Worm (Caenorhabditis elegans) whole organism, L1 larva: ENCODE data around the gene T12C9.7.

Source experiments
- F16B12.6 ChIP-seq: fragments of 150-350 bp; optimal IDR thresholded peaks from 2 replicates; lab custom pipeline; 2014; ENCODE audit warnings: missing biosample characterization, missing genetic modification characterization
- Y116A8C.19 ChIP-seq: sonication (generic microtip); optimal IDR thresholded peaks from 2 replicates; lab custom pipeline; 2016; ENCODE audit warnings: missing compliant biosample characterization, missing genetic modification characterization, borderline replicate concordance
- alr-1 ChIP-seq: fragments of 200-800 bp; sonication (Bioruptor generic); optimal IDR thresholded peaks from 2 replicates; lab custom pipeline; 2018; ENCODE audit warnings: borderline replicate concordance, mild to moderate bottlenecking, missing genetic modification characterization, missing compliant biosample characterization
- blmp-1 ChIP-seq: fragments of 150-350 bp; optimal IDR thresholded peaks from 2 replicates; lab custom pipeline; 2014; ENCODE audit warnings: missing biosample characterization, missing genetic modification characterization
- ceh-8 ChIP-seq: fragments of 200-800 bp; sonication (Bioruptor generic); optimal IDR thresholded peaks from 2 replicates; lab custom pipeline; 2018; ENCODE audit warnings: mild to moderate bottlenecking, missing genetic modification characterization, moderate library complexity, missing compliant biosample characterization
- ceh-88 ChIP-seq: fragments of 200-800 bp; sonication (Bioruptor generic); IDR thresholded peaks from 2 replicates; pipeline ENCODE4 v1.3.6; 2022; ENCODE audit warnings: missing genetic modification characterization, missing compliant biosample characterization
- dsc-1 ChIP-seq: sonication (generic microtip); optimal IDR thresholded peaks from 2 replicates; lab custom pipeline; 2016; ENCODE audit warnings: mild to moderate bottlenecking, missing genetic modification characterization, missing compliant biosample characterization
- efl-1 ChIP-seq, 4 experiments: fragments of 150-350 bp; optimal IDR thresholded peaks in 3 of 4; peaks in 1 of 4; 1 replicate in 1 of 4; 2 replicates in 3 of 4; lab custom pipeline; 2014; ENCODE audit warnings: missing biosample characterization in 2 of 4, missing genetic modification characterization in 2 of 4, missing genetic modification reagents in 2 of 4
- efl-3 ChIP-seq: fragments of 200-800 bp; sonication (Bioruptor generic); optimal IDR thresholded peaks from 2 replicates; lab custom pipeline; 2018; ENCODE audit warnings: mild to moderate bottlenecking, missing genetic modification characterization, missing compliant biosample characterization
- egl-27 ChIP-seq, 2 experiments: fragments of 150-350 bp in 1 of 2; sonication (generic microtip); optimal IDR thresholded peaks; 3 replicates each; lab custom pipeline; 2017 to 2018; ENCODE audit warnings: missing biosample characterization in 2 of 2, missing genetic modification characterization in 2 of 2, missing genetic modification reagents in 2 of 2
- elt-2 ChIP-seq: sonication (generic microtip); optimal IDR thresholded peaks from 2 replicates; lab custom pipeline; 2016; ENCODE audit warnings: missing genetic modification characterization, mild to moderate bottlenecking, inconsistent platforms, missing compliant biosample characterization, missing genetic modification reagents
- elt-3 ChIP-seq, 6 experiments: fragments of 150-350 bp in 1 of 6; sonication (generic microtip); optimal IDR thresholded peaks; 2 replicates each; lab custom pipeline; 2017 to 2018; ENCODE audit warnings: missing biosample characterization in 6 of 6, missing genetic modification characterization in 6 of 6, inconsistent platforms in 1 of 6
- ets-5 ChIP-seq: fragments of 200-800 bp; sonication (Bioruptor generic); IDR thresholded peaks from 2 replicates; pipeline ENCODE4 v1.3.6; 2022; ENCODE audit warnings: missing genetic modification characterization, missing compliant biosample characterization
- fkh-10 ChIP-seq: sonication (generic microtip); optimal IDR thresholded peaks from 2 replicates; lab custom pipeline; 2017; ENCODE audit warnings: missing biosample characterization, missing genetic modification reagents, missing genetic modification characterization
- fkh-8 ChIP-seq: sonication (generic microtip); optimal IDR thresholded peaks from 2 replicates; lab custom pipeline; 2016; ENCODE audit warnings: mild to moderate bottlenecking, missing genetic modification characterization, missing compliant biosample characterization
- grh-1 ChIP-seq: fragments of 200-800 bp; sonication (Bioruptor generic); IDR thresholded peaks from 2 replicates; pipeline ENCODE4 v1.3.6; 2022; ENCODE audit warnings: missing genetic modification reagents, missing genetic modification characterization, missing compliant biosample characterization
- hlh-17 ChIP-seq: fragments of 200-800 bp; sonication (Bioruptor generic); optimal IDR thresholded peaks from 2 replicates; lab custom pipeline; 2018; ENCODE audit warnings: missing genetic modification characterization, mild to moderate bottlenecking, missing compliant biosample characterization, moderate library complexity, borderline replicate concordance
- isw-1 ChIP-seq: fragments of 200-800 bp; sonication (Bioruptor generic); IDR thresholded peaks from 2 replicates; pipeline ENCODE4 v1.3.6; 2022; ENCODE audit warnings: missing genetic modification characterization, missing compliant biosample characterization
- jun-1 ChIP-seq: fragments of 150-350 bp; optimal IDR thresholded peaks from 2 replicates; lab custom pipeline; 2014; ENCODE audit warnings: missing biosample characterization, missing genetic modification reagents, missing genetic modification characterization
- lin-13 ChIP-seq: fragments of 150-350 bp; optimal IDR thresholded peaks from 2 replicates; lab custom pipeline; 2014; ENCODE audit warnings: missing biosample characterization, missing genetic modification reagents, missing genetic modification characterization
- lir-3 ChIP-seq: sonication (generic microtip); optimal IDR thresholded peaks from 2 replicates; lab custom pipeline; 2016; ENCODE audit warnings: mild to moderate bottlenecking, missing genetic modification characterization, moderate library complexity, missing compliant biosample characterization; ENCODE audit not compliant: poor library complexity
- lsy-2 ChIP-seq, 2 experiments: fragments of 150-350 bp; optimal IDR thresholded peaks; 2 replicates each; lab custom pipeline; 2014; ENCODE audit warnings: missing biosample characterization in 2 of 2, missing genetic modification characterization in 2 of 2
- mdl-1 ChIP-seq, 2 experiments: fragments of 150-350 bp; optimal IDR thresholded peaks; 2 replicates each; lab custom pipeline; 2014 to 2017; ENCODE audit warnings: missing biosample characterization in 2 of 2, missing genetic modification characterization in 2 of 2, inconsistent platforms in 1 of 2
- nhr-19 ChIP-seq: fragments of 200-800 bp; sonication (Bioruptor generic); conservative IDR thresholded peaks from 2 replicates; pipeline ENCODE4 v1.3.6; 2022; ENCODE audit warnings: missing genetic modification characterization, missing compliant biosample characterization
- nhr-71 ChIP-seq: sonication (generic microtip); optimal IDR thresholded peaks from 2 replicates; lab custom pipeline; 2016; ENCODE audit warnings: mild to moderate bottlenecking, missing genetic modification characterization, moderate library complexity, missing compliant biosample characterization
- nhr-77 ChIP-seq: fragments of 150-350 bp; optimal IDR thresholded peaks from 2 replicates; lab custom pipeline; 2014; ENCODE audit warnings: missing biosample characterization, missing genetic modification characterization
- nhr-85 ChIP-seq: sonication (generic microtip); peaks from one replicate; lab custom pipeline; 2016; ENCODE audit warnings: missing genetic modification characterization, inconsistent platforms, missing compliant biosample characterization
- nhr-90 ChIP-seq: sonication (generic microtip); optimal IDR thresholded peaks from 2 replicates; lab custom pipeline; 2016; ENCODE audit warnings: mild to moderate bottlenecking, missing genetic modification characterization, missing compliant biosample characterization; ENCODE audit not compliant: poor library complexity
- pax-3 ChIP-seq: fragments of 200-800 bp; sonication (Bioruptor generic); optimal IDR thresholded peaks from 2 replicates; lab custom pipeline; 2018; ENCODE audit warnings: mild to moderate bottlenecking, missing genetic modification characterization, moderate library complexity, missing compliant biosample characterization
- pqm-1 ChIP-seq: sonication (generic microtip); optimal IDR thresholded peaks from 3 replicates; lab custom pipeline; 2017; ENCODE audit warnings: missing biosample characterization, missing genetic modification characterization
- sox-4 ChIP-seq: sonication (generic microtip); optimal IDR thresholded peaks from 2 replicates; lab custom pipeline; 2016; ENCODE audit warnings: missing genetic modification characterization, missing compliant biosample characterization
- sup-37 ChIP-seq: fragments of 200-800 bp; sonication (Bioruptor generic); optimal IDR thresholded peaks from 2 replicates; lab custom pipeline; 2018; ENCODE audit warnings: mild to moderate bottlenecking, missing genetic modification characterization, missing compliant biosample characterization
- swsn-7 ChIP-seq: sonication (generic microtip); optimal IDR thresholded peaks from 2 replicates; lab custom pipeline; 2016; ENCODE audit warnings: missing genetic modification characterization, missing compliant biosample characterization
- tlp-1 ChIP-seq: fragments of 150-350 bp; optimal IDR thresholded peaks from 2 replicates; lab custom pipeline; 2014; ENCODE audit warnings: missing biosample characterization, missing genetic modification characterization
- unc-30 ChIP-seq: sonication (generic microtip); optimal IDR thresholded peaks from 2 replicates; lab custom pipeline; 2017; ENCODE audit warnings: missing biosample characterization, missing genetic modification characterization
- unc-98 ChIP-seq: fragments of 200-800 bp; sonication (Bioruptor generic); IDR thresholded peaks from 2 replicates; pipeline ENCODE4 v1.3.6; 2022; ENCODE audit warnings: missing genetic modification characterization, missing compliant biosample characterization
- vab-15 ChIP-seq: sonication (generic microtip); optimal IDR thresholded peaks from 2 replicates; lab custom pipeline; 2017; ENCODE audit warnings: missing genotype, mild to moderate bottlenecking, missing genetic modification characterization, missing compliant biosample characterization
- zag-1 ChIP-seq: fragments of 150-350 bp; optimal IDR thresholded peaks from 2 replicates; lab custom pipeline; 2014; ENCODE audit warnings: missing biosample characterization, missing genetic modification characterization
- zip-4 ChIP-seq: fragments of 200-800 bp; sonication (Bioruptor generic); optimal IDR thresholded peaks from 2 replicates; lab custom pipeline; 2018; ENCODE audit warnings: mild to moderate bottlenecking, missing genetic modification characterization, moderate library complexity, missing compliant biosample characterization

T12C9.7 gene

ce11 chrII:4419956-4420355, 40.8 kb downstream of the T12C9.7 start, which contains the start of gene bpnt-1 (continued):
- TF ChIP-seq zag-1 (tag; lab: Kevin White, UChicago) (no peak), lin-13 (GFP tag; lab: Kevin White, UChicago) (no peak), egl-27 (tag; optimal IDR thresholded peaks at IDR 0.05; lab: Kevin White, UChicago) (no peak), tlp-1 (tag; lab: Kevin White, UChicago) (no peak), nhr-71 (tag; lab: Kevin White, UChicago) (no peak), sup-37 (no peak), fkh-8 (tag; lab: Kevin White, UChicago) (no peak), lir-3 (no peak), blmp-1 (tag; lab: Kevin White, UChicago) (peak; percentile 29), nhr-85 (tag; lab: Kevin White, UChicago) (peak; percentile 65), vab-15 (tag; lab: Kevin White, UChicago) (no peak), grh-1 (GFP tag; lab: Robert Waterston, UW) (no peak), nhr-77 (tag; lab: Kevin White, UChicago) (no peak), efl-1 (optimal IDR thresholded peaks at IDR 0.05; lab: Kevin White, UChicago) (peak in 1 of 2 experiments; percentile 5), efl-1 (GFP tag; optimal IDR thresholded peaks at IDR 0.05 in 1 of 2; lab: Kevin White, UChicago) (peak; percentile 1 to 9), F16B12.6 (tag; lab: Kevin White, UChicago) (peak; percentile 39), sox-4 (tag; lab: Kevin White, UChicago) (no peak), dsc-1 (tag; lab: Kevin White, UChicago) (peak; percentile 33), elt-3 (tag; optimal IDR thresholded peaks at IDR 0.05; lab: Kevin White, UChicago) (peak in 1 of 6 experiments; percentile 44), isw-1 (GFP tag; lab: Robert Waterston, UW) (no peak), unc-30 (no peak), ceh-88 (GFP tag; lab: Robert Waterston, UW) (no peak), alr-1 (no peak), Y116A8C.19 (no peak), zip-4 (GFP tag; lab: Kevin White, UChicago) (no peak), efl-3 (GFP tag; lab: Kevin White, UChicago) (no peak), ceh-8 (GFP tag; lab: Kevin White, UChicago) (no peak), ets-5 (GFP tag; lab: Robert Waterston, UW) (no peak), pqm-1 (tag; lab: Kevin White, UChicago) (no peak), unc-98 (GFP tag; lab: Robert Waterston, UW) (no peak)

ce11 chrII:4417333-4417732, 43.4 kb downstream of the T12C9.7 start, which contains the start of gene sod-5:
Gene sod-5 (plus strand): TSS chrII:4417633.
- TF ChIP-seq unc-98 (GFP tag; lab: Robert Waterston, UW) (no peak), lsy-2 (tag; optimal IDR thresholded peaks at IDR 0.05; lab: Kevin White, UChicago) (no peak), nhr-19 (no peak), isw-1 (GFP tag; lab: Robert Waterston, UW) (no peak), fkh-10 (GFP tag; lab: Kevin White, UChicago) (no peak), nhr-85 (tag; lab: Kevin White, UChicago) (no peak), nhr-90 (tag; lab: Kevin White, UChicago) (no peak), elt-2 (no peak), grh-1 (GFP tag; lab: Robert Waterston, UW) (no peak)

ce11 chrII:4409650-4410049, 51.1 kb downstream of the T12C9.7 start:
- TF ChIP-seq sox-4 (tag; lab: Kevin White, UChicago): no peak
- no peak for TF ChIP-seq pax-3 (tag; lab: Kevin White, UChicago)
- TF ChIP-seq swsn-7 (tag; lab: Kevin White, UChicago): no peak
- no peak for TF ChIP-seq ets-5 (GFP tag; lab: Robert Waterston, UW)
- TF ChIP-seq nhr-77 (tag; lab: Kevin White, UChicago): no peak
- TF ChIP-seq jun-1 (tag; lab: Kevin White, UChicago): no peak
- no peak for TF ChIP-seq mdl-1 (tag; optimal IDR thresholded peaks at IDR 0.05; lab: Kevin White, UChicago)
- no peak for TF ChIP-seq pqm-1 (tag; lab: Kevin White, UChicago)
- no peak for TF ChIP-seq hlh-17 (GFP tag; lab: Kevin White, UChicago)
